Worm (Caenorhabditis elegans) whole organism, mixed stage, embryonic: ENCODE results near the gene clec-6.

ENCODE experiments used
- bed-3 ChIP-seq: fragments of 200-800 bp; sonication (Bioruptor generic); optimal IDR thresholded peaks from 3 replicates; lab custom pipeline; 2018; ENCODE audit warnings: mild to moderate bottlenecking, missing genetic modification characterization, moderate library complexity, missing compliant biosample characterization
- blmp-1 ChIP-seq: fragments of 150-350 bp; optimal IDR thresholded peaks from 2 replicates; lab custom pipeline; 2014; ENCODE audit warnings: missing biosample characterization, missing genetic modification characterization
- ceh-39 ChIP-seq: fragments of 150-350 bp; optimal IDR thresholded peaks from 2 replicates; lab custom pipeline; 2014; ENCODE audit warnings: missing biosample characterization, missing genetic modification characterization
- ceh-43 ChIP-seq: fragments of 200-800 bp; sonication (Bioruptor generic); optimal IDR thresholded peaks from 2 replicates; lab custom pipeline; 2018; ENCODE audit warnings: mild to moderate bottlenecking, missing genetic modification characterization, moderate library complexity, missing compliant biosample characterization
- ceh-83 ChIP-seq: fragments of 200-800 bp; sonication (Bioruptor generic); optimal IDR thresholded peaks from 2 replicates; lab custom pipeline; 2018; ENCODE audit warnings: mild to moderate bottlenecking, missing genetic modification characterization, missing compliant biosample characterization
- ces-1 ChIP-seq: fragments of 150-350 bp; optimal IDR thresholded peaks from 2 replicates; lab custom pipeline; 2014; ENCODE audit warnings: missing biosample characterization, missing genetic modification reagents, missing genetic modification characterization
- cnd-1 ChIP-seq: fragments of 200-800 bp; sonication (Bioruptor generic); optimal IDR thresholded peaks from 2 replicates; lab custom pipeline; 2018; ENCODE audit warnings: mild to moderate bottlenecking, missing genetic modification characterization, missing compliant biosample characterization
- drap-1 ChIP-seq: fragments of 200-800 bp; sonication (Bioruptor generic); optimal IDR thresholded peaks from 3 replicates; lab custom pipeline; 2018; ENCODE audit warnings: mild to moderate bottlenecking, missing genetic modification characterization, missing compliant biosample characterization
- elt-1 ChIP-seq: sonication (generic microtip); optimal IDR thresholded peaks from 2 replicates; lab custom pipeline; 2017; ENCODE audit warnings: missing genetic modification characterization, mild to moderate bottlenecking, missing compliant biosample characterization, antibody characterized with exemption, moderate library complexity, borderline replicate concordance; ENCODE audit not compliant: insufficient read depth
- elt-3 ChIP-seq: fragments of 150-350 bp; optimal IDR thresholded peaks from 2 replicates; lab custom pipeline; 2014; ENCODE audit warnings: missing biosample characterization, missing genetic modification characterization
- flh-1 ChIP-seq: fragments of 200-800 bp; sonication (Bioruptor generic); optimal IDR thresholded peaks from 2 replicates; lab custom pipeline; 2018; ENCODE audit warnings: mild to moderate bottlenecking, missing genetic modification characterization, moderate library complexity, missing compliant biosample characterization
- ham-2 ChIP-seq: fragments of 200-800 bp; sonication (Bioruptor generic); optimal IDR thresholded peaks from 2 replicates; lab custom pipeline; 2018; ENCODE audit warnings: mild to moderate bottlenecking, missing genetic modification characterization, missing compliant biosample characterization
- hlh-1 ChIP-seq: fragments of 150-350 bp; optimal IDR thresholded peaks from 2 replicates; lab custom pipeline; 2014; ENCODE audit warnings: missing biosample characterization, missing genetic modification reagents, missing genetic modification characterization
- lin-13 ChIP-seq: fragments of 150-350 bp; optimal IDR thresholded peaks from 2 replicates; lab custom pipeline; 2014; ENCODE audit warnings: missing biosample characterization, missing genetic modification characterization
- lin-32 ChIP-seq: fragments of 200-800 bp; sonication (Bioruptor generic); optimal IDR thresholded peaks from 2 replicates; lab custom pipeline; 2018; ENCODE audit warnings: mild to moderate bottlenecking, missing genetic modification characterization, missing compliant biosample characterization
- lsy-2 ChIP-seq: fragments of 150-350 bp; optimal IDR thresholded peaks from 2 replicates; lab custom pipeline; 2014; ENCODE audit warnings: missing biosample characterization, missing genetic modification characterization
- mep-1 ChIP-seq: fragments of 150-350 bp; optimal IDR thresholded peaks from 2 replicates; lab custom pipeline; 2017; ENCODE audit warnings: missing biosample characterization, missing genetic modification reagents, missing genetic modification characterization, inconsistent platforms
- mls-2 ChIP-seq: sonication (generic microtip); optimal IDR thresholded peaks from 2 replicates; lab custom pipeline; 2016; ENCODE audit warnings: mild to moderate bottlenecking, missing genetic modification characterization, moderate library complexity, missing compliant biosample characterization
- nhr-12 ChIP-seq: fragments of 150-350 bp; optimal IDR thresholded peaks from 2 replicates; lab custom pipeline; 2014; ENCODE audit warnings: missing biosample characterization, missing genetic modification characterization
- nhr-2 ChIP-seq: fragments of 150-350 bp; optimal IDR thresholded peaks from 2 replicates; lab custom pipeline; 2014; ENCODE audit warnings: missing biosample characterization, missing genetic modification characterization
- nhr-237 ChIP-seq: fragments of 150-350 bp; optimal IDR thresholded peaks from 2 replicates; lab custom pipeline; 2014; ENCODE audit warnings: missing biosample characterization, missing genetic modification characterization
- nhr-28 ChIP-seq: fragments of 150-350 bp; optimal IDR thresholded peaks from 2 replicates; lab custom pipeline; 2014; ENCODE audit warnings: missing biosample characterization, missing genetic modification characterization
- nhr-76 ChIP-seq: sonication (generic microtip); optimal IDR thresholded peaks from 2 replicates; lab custom pipeline; 2017; ENCODE audit warnings: missing biosample characterization, missing genetic modification characterization
- pha-4 ChIP-seq: fragments of 150-350 bp; optimal IDR thresholded peaks from 2 replicates; lab custom pipeline; 2018; ENCODE audit warnings: missing biosample characterization, missing genetic modification reagents, missing genetic modification characterization
- sem-2 ChIP-seq: fragments of 200-800 bp; sonication (Bioruptor generic); optimal IDR thresholded peaks from 2 replicates; lab custom pipeline; 2018; ENCODE audit warnings: mild to moderate bottlenecking, missing genetic modification characterization, missing compliant biosample characterization
- snpc-4 ChIP-seq: fragments of 150-350 bp; optimal IDR thresholded peaks from 2 replicates; lab custom pipeline; 2014; ENCODE audit warnings: missing biosample characterization, missing genetic modification characterization
- sptf-1 ChIP-seq: sonication (generic microtip); optimal IDR thresholded peaks from 2 replicates; lab custom pipeline; 2017; ENCODE audit warnings: mild to moderate bottlenecking, missing genetic modification characterization, moderate library complexity, missing compliant biosample characterization
- tbx-8 ChIP-seq: fragments of 200-800 bp; sonication (Bioruptor generic); optimal IDR thresholded peaks from 2 replicates; lab custom pipeline; 2018; ENCODE audit warnings: mild to moderate bottlenecking, missing genetic modification characterization, moderate library complexity, missing compliant biosample characterization
- unc-120 ChIP-seq: sonication (generic microtip); optimal IDR thresholded peaks from 2 replicates; lab custom pipeline; 2017; ENCODE audit warnings: missing genetic modification characterization, missing compliant biosample characterization; ENCODE audit not compliant: poor library complexity, severe bottlenecking
- unc-39 ChIP-seq: fragments of 150-350 bp; optimal IDR thresholded peaks from 2 replicates; lab custom pipeline; 2014; ENCODE audit warnings: missing biosample characterization, missing genetic modification characterization
- zip-8 ChIP-seq: fragments of 150-350 bp; optimal IDR thresholded peaks from 2 replicates; lab custom pipeline; 2014; ENCODE audit warnings: missing biosample characterization, missing genetic modification characterization
- ztf-11 ChIP-seq: fragments of 150-350 bp; optimal IDR thresholded peaks from 2 replicates; lab custom pipeline; 2014; ENCODE audit warnings: missing biosample characterization, missing genetic modification characterization

The clec-6 gene

DNA sequence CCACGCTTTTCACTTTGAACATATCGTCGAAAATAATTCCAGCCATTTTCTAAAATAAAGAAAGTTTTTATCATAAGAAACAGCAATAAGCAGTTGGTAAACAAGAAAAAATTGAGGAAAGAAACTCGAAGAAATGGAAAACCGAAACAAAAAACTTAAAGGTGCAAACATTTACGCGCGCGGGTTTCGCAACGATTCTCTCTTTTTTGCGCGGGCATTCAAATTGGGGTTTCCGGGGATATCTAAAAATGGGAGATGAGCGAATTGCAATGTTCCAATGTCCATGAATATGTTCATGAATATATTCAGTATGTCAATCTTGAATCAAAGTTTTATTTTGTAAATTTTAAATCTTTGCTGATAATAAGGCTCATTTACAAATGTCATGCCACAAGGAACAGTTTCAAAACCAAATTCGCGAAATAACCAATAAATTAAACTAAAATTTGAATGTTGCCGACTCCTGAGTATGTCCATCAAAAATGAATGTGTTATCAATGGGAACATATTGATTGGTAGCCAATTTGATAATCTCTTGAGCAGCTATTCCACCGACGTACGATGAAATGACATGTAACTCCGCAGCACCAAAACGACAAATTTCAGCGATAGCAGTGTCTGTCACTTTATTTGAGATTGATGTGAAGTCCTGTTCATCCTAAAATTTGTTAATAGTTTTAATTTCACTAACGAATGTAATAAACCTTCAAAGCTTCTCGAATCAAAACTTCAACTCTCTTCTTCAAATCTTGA lies 30.9 kb upstream of the clec-6 start, which contains the start of gene rpb-8:
rpb-8 (minus strand) TSS at position 49 of the 753 bp plus-strand sequence.
- TF ChIP-seq nhr-2 (tag; lab: Kevin White, UChicago) (no peak), mep-1 (tag; lab: Kevin White, UChicago) (peak; percentile 55), nhr-76 (tag; lab: Kevin White, UChicago) (no peak), zip-8 (no peak), hlh-1 (tag; lab: Kevin White, UChicago) (no peak), lsy-2 (tag; lab: Kevin White, UChicago) (peak; percentile 67), cnd-1 (tag; lab: Kevin White, UChicago) (no peak), nhr-28 (tag; lab: Kevin White, UChicago) (no peak), ceh-39 (tag; lab: Kevin White, UChicago) (no peak), drap-1 (GFP tag; lab: Kevin White, UChicago) (no peak), snpc-4 (tag; lab: Kevin White, UChicago) (no peak), bed-3 (GFP tag; lab: Kevin White, UChicago) (no peak), lin-13 (no peak), tbx-8 (GFP tag; lab: Kevin White, UChicago) (no peak), mls-2 (tag; lab: Kevin White, UChicago) (no peak), elt-1 (tag; lab: Kevin White, UChicago) (no peak), nhr-12 (tag; lab: Kevin White, UChicago) (no peak), lin-32 (GFP tag; lab: Kevin White, UChicago) (no peak), ceh-83 (GFP tag; lab: Kevin White, UChicago) (no peak), nhr-237 (peak; percentile 13), unc-39 (tag; lab: Kevin White, UChicago) (no peak), unc-120 (peak; percentile 61), sem-2 (GFP tag; lab: Kevin White, UChicago) (no peak), sptf-1 (tag; lab: Kevin White, UChicago) (no peak), ham-2 (GFP tag; lab: Kevin White, UChicago) (no peak), pha-4 (tag; lab: Kevin White, UChicago) (no peak)

DNA sequence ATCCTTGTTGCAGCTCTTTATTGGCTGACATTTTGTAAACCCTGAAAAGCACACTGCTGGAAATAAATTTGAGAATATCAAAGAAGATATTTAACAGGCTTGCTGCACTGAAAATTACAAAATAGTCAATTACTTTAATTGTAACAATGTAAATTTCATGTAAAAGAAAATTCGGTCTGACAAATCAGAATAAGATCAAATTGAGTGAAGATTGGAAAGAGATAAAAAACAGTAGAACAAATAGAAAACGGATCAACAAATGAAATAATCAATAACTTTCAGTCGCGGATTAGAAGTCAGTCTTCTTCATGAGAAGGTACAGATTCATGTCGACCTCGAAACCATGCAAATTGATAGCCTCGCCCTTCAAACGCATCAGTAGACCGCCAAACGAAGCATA lies 29.8 kb upstream of the clec-6 start, which contains the start of gene rars-1:
rars-1 (minus strand) TSS at position 101 of the 400 bp plus-strand sequence.
- no peak for TF ChIP-seq elt-1 (tag; lab: Kevin White, UChicago)
- no peak for TF ChIP-seq ceh-83 (GFP tag; lab: Kevin White, UChicago)
- TF ChIP-seq nhr-76 (tag; lab: Kevin White, UChicago) = no peak
- no peak for TF ChIP-seq tbx-8 (GFP tag; lab: Kevin White, UChicago)
- TF ChIP-seq lsy-2 (tag; lab: Kevin White, UChicago) = no peak
- no peak for TF ChIP-seq bed-3 (GFP tag; lab: Kevin White, UChicago)
- no peak for TF ChIP-seq ztf-11 (tag; lab: Kevin White, UChicago)
- no peak for TF ChIP-seq lin-13
- no peak for TF ChIP-seq zip-8
- no peak for TF ChIP-seq elt-3 (tag; lab: Kevin White, UChicago)
- no peak for TF ChIP-seq lin-32 (GFP tag; lab: Kevin White, UChicago)
- no peak for TF ChIP-seq blmp-1
- no peak for TF ChIP-seq mep-1 (tag; lab: Kevin White, UChicago)
- TF ChIP-seq drap-1 (GFP tag; lab: Kevin White, UChicago) = no peak

DNA sequence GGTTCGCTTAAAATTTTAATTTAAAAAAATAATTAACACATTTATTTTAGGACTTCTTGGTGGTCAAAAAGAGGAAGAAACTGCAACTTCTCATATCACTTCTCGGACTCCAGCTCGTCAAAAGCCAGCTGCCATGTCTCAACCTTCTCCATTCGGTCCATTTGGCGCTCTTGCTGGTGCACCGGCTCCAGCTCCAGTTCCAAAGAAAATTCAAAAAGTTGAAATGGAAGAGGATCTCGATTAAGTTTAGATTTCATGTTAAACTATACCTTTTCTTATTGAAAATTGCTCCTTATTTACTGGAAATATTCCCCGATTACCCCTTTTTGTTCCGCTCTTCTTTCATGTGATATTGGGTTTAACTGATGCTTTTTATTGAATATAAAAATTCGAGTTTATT lies 26.5 kb upstream of the clec-6 start:
- TF ChIP-seq lin-13 (no peak), pha-4 (tag; lab: Kevin White, UChicago) (no peak), snpc-4 (tag; lab: Kevin White, UChicago) (no peak), zip-8 (no peak)

DNA sequence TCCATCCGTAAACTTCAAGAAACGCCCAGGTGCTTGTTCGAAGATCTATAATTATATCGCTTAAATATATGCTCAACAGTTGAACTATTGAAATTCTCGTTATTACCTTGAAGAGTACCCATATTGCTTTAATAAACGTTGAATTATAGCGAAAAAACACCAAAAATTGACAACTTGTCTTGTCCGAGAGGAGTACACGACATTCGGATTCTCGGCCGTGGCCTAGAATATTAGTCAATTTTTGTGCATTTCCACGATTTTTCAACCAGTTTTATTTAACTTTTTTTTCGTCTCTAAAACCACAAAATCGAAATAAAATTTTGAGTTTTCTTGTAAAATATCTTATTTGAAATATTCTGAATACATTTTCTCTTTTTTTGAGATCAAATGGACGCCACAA lies 25.1 kb upstream of the clec-6 start, which contains the start of the genes F26F4.9 and cee-1:
F26F4.9 (minus strand) TSS at position 205 of the 400 bp plus-strand sequence.
cee-1 (plus strand) TSS at position 383 of the 400 bp plus-strand sequence.
- TF ChIP-seq nhr-2 (tag; lab: Kevin White, UChicago) (no peak), sptf-1 (tag; lab: Kevin White, UChicago) (peak; percentile 17), snpc-4 (tag; lab: Kevin White, UChicago) (no peak), ceh-43 (no peak), flh-1 (GFP tag; lab: Kevin White, UChicago) (no peak), unc-120 (no peak), mep-1 (tag; lab: Kevin White, UChicago) (no peak), ces-1 (peak; percentile 37), drap-1 (GFP tag; lab: Kevin White, UChicago) (no peak), lin-32 (GFP tag; lab: Kevin White, UChicago) (no peak)
